ENCODE assay signal across 5 fruit fly cellular contexts in the genomic region with DNA sequence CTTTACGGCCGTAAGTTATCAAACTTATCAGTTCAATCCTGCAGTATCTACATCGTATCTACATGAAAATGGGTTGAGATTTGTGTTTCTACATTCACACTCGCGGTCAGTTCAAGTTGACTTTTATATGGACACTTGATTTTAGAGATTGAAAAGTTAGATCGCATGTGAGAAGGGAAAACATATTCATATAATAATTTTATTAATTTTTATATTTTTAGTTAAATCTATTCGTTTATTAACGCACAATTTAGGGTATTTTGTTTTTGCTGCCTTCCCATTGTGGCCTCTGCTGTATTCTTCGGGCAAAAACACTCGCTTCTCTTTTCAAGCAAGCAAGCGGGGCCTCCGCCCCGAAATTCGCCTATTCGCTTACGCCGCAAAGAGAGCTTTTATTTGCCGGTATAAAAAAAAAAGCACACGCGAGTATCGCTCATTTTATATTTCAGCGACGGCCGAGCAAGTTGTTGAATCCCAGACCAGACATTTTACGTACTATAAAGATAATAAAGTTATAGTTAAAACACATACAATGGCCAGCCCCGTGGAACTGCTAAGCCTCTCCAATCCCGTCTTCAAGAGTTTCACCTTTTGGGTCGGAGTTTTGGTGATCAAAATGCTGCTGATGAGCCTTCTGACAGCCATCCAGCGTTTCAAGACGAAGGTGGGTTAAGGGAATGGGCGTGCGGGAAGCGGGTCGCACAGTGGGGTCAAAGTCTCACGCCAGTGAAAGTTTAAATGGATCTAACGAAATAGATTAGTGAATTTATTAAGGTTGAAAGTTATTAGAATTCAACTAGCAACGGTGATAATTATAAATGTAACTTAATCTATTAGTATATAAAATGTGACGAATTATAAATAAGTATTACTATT.
TF ChIP-seq lines count a peak whose summit lies in the region.

No protein-coding gene starts in this region.

TF ChIP-seq in whole organism, adult, 20 proteins besides CTCF, POLR2A, EP300 and RAD21 (continued from another document):
- peak; percentile 82 for TF ChIP-seq CG33017 (tag; optimal IDR thresholded peaks at IDR 0.05; lab: Kevin White, UChicago)
- TF ChIP-seq cic (GFP tag; optimal IDR thresholded peaks at IDR 0.05; lab: Kevin White, UChicago) = peak; percentile 49
- no peak for TF ChIP-seq Crg-1 (GFP tag; optimal IDR thresholded peaks at IDR 0.05; lab: Kevin White, UChicago)
- TF ChIP-seq CG7101 (tag; optimal IDR thresholded peaks at IDR 0.05; lab: Kevin White, UChicago) = peak; percentile 92

TF ChIP-seq in whole organism, embryonic, 481 proteins besides CTCF, POLR2A, EP300 and RAD21 (continued from another document and continues in another):
- no peak for TF ChIP-seq jumu (GFP tag; optimal IDR thresholded peaks at IDR 0.05; lab: Kevin White, UChicago)
- TF ChIP-seq wek (GFP tag; optimal IDR thresholded peaks at IDR 0.05; lab: Kevin White, UChicago) = peak; percentile 68
- TF ChIP-seq wor (GFP tag; IDR thresholded peaks at IDR 0.05; lab: Robert Waterston, UW) = peak; percentile 80
- peak in 1 of 2 experiments; percentile 81 for TF ChIP-seq dpn (GFP tag; optimal IDR thresholded peaks at IDR 0.05; lab: Kevin White, UChicago)
- peak; percentile 90 for TF ChIP-seq trem (tag; optimal IDR thresholded peaks at IDR 0.05; lab: Kevin White, UChicago)
- peak; percentile 94 for TF ChIP-seq zfh1 (GFP tag; IDR thresholded peaks at IDR 0.05; lab: Robert Waterston, UW)
- TF ChIP-seq Hmx (GFP tag; optimal IDR thresholded peaks at IDR 0.05; lab: Kevin White, UChicago) = no peak
- TF ChIP-seq oc (tag; optimal IDR thresholded peaks at IDR 0.05; lab: Kevin White, UChicago) = peak; percentile 92
- TF ChIP-seq otp (GFP tag; IDR thresholded peaks at IDR 0.05; lab: Robert Waterston, UW) = peak; percentile 75
- TF ChIP-seq Mrtf (GFP tag; IDR thresholded peaks at IDR 0.05; lab: Robert Waterston, UW) = peak; percentile 85
- TF ChIP-seq ase (GFP tag; IDR thresholded peaks at IDR 0.05; lab: Robert Waterston, UW) = peak; percentile 88
- no peak for TF ChIP-seq Dip3 (GFP tag; optimal IDR thresholded peaks at IDR 0.05; lab: Kevin White, UChicago)
- TF ChIP-seq Jarid2 (GFP tag; optimal IDR thresholded peaks at IDR 0.05; lab: Kevin White, UChicago) = peak; percentile 70
- TF ChIP-seq fru (optimal IDR thresholded peaks at IDR 0.05; lab: Kevin White, UChicago) = no peak
- peak; percentile 60 for TF ChIP-seq CG10274 (GFP tag; optimal IDR thresholded peaks at IDR 0.05; lab: Kevin White, UChicago)
- peak; percentile 44; the same call in 1 of the 2 replicates for TF ChIP-seq CG11085 (GFP tag; IDR thresholded peaks at IDR 0.05; lab: Robert Waterston, UW)
- TF ChIP-seq CG9817 (tag; optimal IDR thresholded peaks at IDR 0.05; lab: Kevin White, UChicago) = peak; percentile 89
- peak; percentile 1 for TF ChIP-seq CG3065 (GFP tag; optimal IDR thresholded peaks at IDR 0.05; lab: Kevin White, UChicago)
- TF ChIP-seq h (optimal IDR thresholded peaks at IDR 0.05; lab: Kevin White, UChicago) = no peak
- TF ChIP-seq crp (GFP tag; optimal IDR thresholded peaks at IDR 0.05; lab: Kevin White, UChicago) = no peak
- peak; percentile 72 for TF ChIP-seq CG30020 (tag; optimal IDR thresholded peaks at IDR 0.05; lab: Kevin White, UChicago)
- peak; percentile 68 for TF ChIP-seq CG7357 (GFP tag; IDR thresholded peaks at IDR 0.05; lab: Robert Waterston, UW)
- TF ChIP-seq CG2202 (tag; optimal IDR thresholded peaks at IDR 0.05; lab: Kevin White, UChicago) = peak; percentile 72
- peak; percentile 91 for TF ChIP-seq CG17829 (tag; optimal IDR thresholded peaks at IDR 0.05; lab: Kevin White, UChicago)
- TF ChIP-seq ap (GFP tag; IDR thresholded peaks at IDR 0.05; lab: Robert Waterston, UW) = peak; percentile 81
- TF ChIP-seq CG10565 (GFP tag; optimal IDR thresholded peaks at IDR 0.05; lab: Kevin White, UChicago) = no peak
- peak; percentile 65 for TF ChIP-seq CG4360 (GFP tag; IDR thresholded peaks at IDR 0.05; lab: Robert Waterston, UW)
- no peak for TF ChIP-seq slp2 (GFP tag; optimal IDR thresholded peaks at IDR 0.05; lab: Kevin White, UChicago)
- no peak for TF ChIP-seq mld (GFP tag; IDR thresholded peaks at IDR 0.05; lab: Robert Waterston, UW; ENCODE audit: partially characterized antibody)

TF ChIP-seq in whole organism, prepupa, 60 proteins besides CTCF, POLR2A, EP300 and RAD21 (continued from another document and continues in another):
- TF ChIP-seq Met (GFP tag; optimal IDR thresholded peaks at IDR 0.05; lab: Kevin White, UChicago) (peak; percentile 80), pdm3 (GFP tag; optimal IDR thresholded peaks at IDR 0.05; lab: Kevin White, UChicago) (peak; percentile 71), CG4318 (GFP tag; optimal IDR thresholded peaks at IDR 0.05; lab: Kevin White, UChicago) (peak; percentile 82), Sox102F (GFP tag; optimal IDR thresholded peaks at IDR 0.05; lab: Kevin White, UChicago) (peak; percentile 75), CG6854 (GFP tag; optimal IDR thresholded peaks at IDR 0.05; lab: Kevin White, UChicago) (peak; percentile 81), Smox (GFP tag; optimal IDR thresholded peaks at IDR 0.05; lab: Kevin White, UChicago) (peak; percentile 66), lz (GFP tag; optimal IDR thresholded peaks at IDR 0.05; lab: Kevin White, UChicago) (peak; percentile 65), CG7368 (GFP tag; optimal IDR thresholded peaks at IDR 0.05; lab: Kevin White, UChicago) (peak; percentile 79), Eip93F (GFP tag; optimal IDR thresholded peaks at IDR 0.05; lab: Kevin White, UChicago) (peak; percentile 75), CG9139 (GFP tag; optimal IDR thresholded peaks at IDR 0.05; lab: Kevin White, UChicago) (peak; percentile 72), Sox14 (GFP tag; optimal IDR thresholded peaks at IDR 0.05; lab: Kevin White, UChicago) (peak; percentile 69), CG32006 (GFP tag; optimal IDR thresholded peaks at IDR 0.05; lab: Kevin White, UChicago) (peak; percentile 88), dac (GFP tag; optimal IDR thresholded peaks at IDR 0.05; lab: Kevin White, UChicago) (peak; percentile 59), topi (GFP tag; optimal IDR thresholded peaks at IDR 0.05; lab: Kevin White, UChicago) (peak; percentile 77), Hr39 (GFP tag; optimal IDR thresholded peaks at IDR 0.05; lab: Kevin White, UChicago) (peak; percentile 28), CG10631 (GFP tag; optimal IDR thresholded peaks at IDR 0.05; lab: Kevin White, UChicago) (peak; percentile 79), CG11294 (GFP tag; IDR thresholded peaks at IDR 0.05; lab: Robert Waterston, UW) (peak; percentile 85), Ets96B (tag; optimal IDR thresholded peaks at IDR 0.05; lab: Kevin White, UChicago) (peak; percentile 92), achi (GFP tag; optimal IDR thresholded peaks at IDR 0.05; lab: Kevin White, UChicago) (peak; percentile 86), CG15336 (GFP tag; IDR thresholded peaks at IDR 0.05; lab: Robert Waterston, UW) (peak; percentile 95), dsx (GFP tag; optimal IDR thresholded peaks at IDR 0.05; lab: Kevin White, UChicago; ENCODE audit: poor library complexity, severe bottlenecking) (peak; percentile 86), fd59A (GFP tag; optimal IDR thresholded peaks at IDR 0.05; lab: Kevin White, UChicago) (peak; percentile 68), CG11902 (GFP tag; optimal IDR thresholded peaks at IDR 0.05; lab: Kevin White, UChicago) (peak; percentile 68), Eip78C (GFP tag; lab: Kevin White, UChicago) (peak; percentile 92), CG8319 (GFP tag; optimal IDR thresholded peaks at IDR 0.05; lab: Kevin White, UChicago) (peak; percentile 37), fd85E (GFP tag; optimal IDR thresholded peaks at IDR 0.05; lab: Kevin White, UChicago) (no peak), spab (GFP tag; optimal IDR thresholded peaks at IDR 0.05; lab: Kevin White, UChicago) (peak; percentile 75), CG11762 (GFP tag; optimal IDR thresholded peaks at IDR 0.05; lab: Kevin White, UChicago; ENCODE audit: insufficient read depth) (peak; percentile 79), CG6276 (GFP tag; optimal IDR thresholded peaks at IDR 0.05; lab: Kevin White, UChicago) (peak; percentile 90), vri (GFP tag; optimal IDR thresholded peaks at IDR 0.05; lab: Kevin White, UChicago) (peak; percentile 65)

TF ChIP-seq in whole organism, pupa, 21 proteins besides CTCF, POLR2A, EP300 and RAD21 (continued from another document):
- TF ChIP-seq EcR (GFP tag; optimal IDR thresholded peaks at IDR 0.05; lab: Kevin White, UChicago) = peak; percentile 46
- peak; percentile 79 for TF ChIP-seq gl (tag; optimal IDR thresholded peaks at IDR 0.05; lab: Kevin White, UChicago)
- TF ChIP-seq CG12605 (GFP tag; IDR thresholded peaks at IDR 0.05; lab: Robert Waterston, UW) = peak; percentile 93

TF ChIP-seq in whole organism, wandering third instar larva, 38 proteins besides CTCF, POLR2A, EP300 and RAD21 (continued from another document):
- TF ChIP-seq N (GFP tag; optimal IDR thresholded peaks at IDR 0.05; lab: Kevin White, UChicago) (no peak), Myc (optimal IDR thresholded peaks at IDR 0.05; lab: Kevin White, UChicago) (no peak), GATAd (GFP tag; optimal IDR thresholded peaks at IDR 0.05; lab: Kevin White, UChicago) (no peak), lola (GFP tag; optimal IDR thresholded peaks at IDR 0.05; lab: Kevin White, UChicago) (no peak), HLH106 (tag; optimal IDR thresholded peaks at IDR 0.05; lab: Kevin White, UChicago) (peak; percentile 92), Hnf4 (GFP tag; optimal IDR thresholded peaks at IDR 0.05; lab: Kevin White, UChicago) (peak; percentile 69), Mio (GFP tag; optimal IDR thresholded peaks at IDR 0.05; lab: Kevin White, UChicago) (no peak), Hr83 (GFP tag; optimal IDR thresholded peaks at IDR 0.05; lab: Kevin White, UChicago; ENCODE audit: poor library complexity, severe bottlenecking) (no peak), sv (GFP tag; optimal IDR thresholded peaks at IDR 0.05; lab: Kevin White, UChicago) (peak; percentile 52), dsf (GFP tag; optimal IDR thresholded peaks at IDR 0.05; lab: Kevin White, UChicago; ENCODE audit: borderline replicate concordance) (no peak), usp (GFP tag; optimal IDR thresholded peaks at IDR 0.05; lab: Kevin White, UChicago) (no peak), CG9705 (GFP tag; optimal IDR thresholded peaks at IDR 0.05; lab: Kevin White, UChicago) (peak; percentile 79), dl (GFP tag; optimal IDR thresholded peaks at IDR 0.05; lab: Kevin White, UChicago; ENCODE audit: insufficient read depth in 1 of 2, partially characterized antibody in 2 of 2) (no peak), dmrt93B (GFP tag; optimal IDR thresholded peaks at IDR 0.05; lab: Kevin White, UChicago) (peak; percentile 72), Rel (GFP tag; optimal IDR thresholded peaks at IDR 0.05; lab: Kevin White, UChicago) (no peak), Rel (tag; optimal IDR thresholded peaks at IDR 0.05; lab: Kevin White, UChicago) (peak; percentile 76), Dfd (GFP tag; optimal IDR thresholded peaks at IDR 0.05; lab: Kevin White, UChicago) (no peak), brk (GFP tag; optimal IDR thresholded peaks at IDR 0.05; lab: Kevin White, UChicago) (peak; percentile 71), fru (GFP tag; optimal IDR thresholded peaks at IDR 0.05; lab: Kevin White, UChicago) (peak; percentile 72)
